Worm (Caenorhabditis elegans): ENCODE measurements around the gene sri-38.
"Not testable (repeated sequence)": the region's sequence is repeated elsewhere in the genome, so short reads cannot be mapped to it uniquely, and the experiment has no call there.

The sri-38 gene

ce11 chrII:2622936-2623452 is 12.3 kb downstream of the sri-38 start, which contains the start of gene D2062.4:
TSS of gene D2062.4 (plus strand) at chrII:2623402.
- TF ChIP-seq nfya-1 (tag; optimal IDR thresholded peaks at IDR 0.05); ceh-6 (GFP tag; optimal IDR thresholded peaks at IDR 0.05); unc-55 (GFP tag; optimal IDR thresholded peaks at IDR 0.05): not testable (repeated sequence)

ce11 chrII:2624792-2625191 is 14.1 kb downstream of the sri-38 start, which contains the start of gene lgc-28:
TSS of gene lgc-28 (plus strand) at chrII:2625092.
- TF ChIP-seq pha-4 (tag; optimal IDR thresholded peaks at IDR 0.05) (no peak), hlh-13 (GFP tag; optimal IDR thresholded peaks at IDR 0.05) (no peak), ceh-18 (tag; optimal IDR thresholded peaks at IDR 0.05) (no peak), syd-9 (tag; optimal IDR thresholded peaks at IDR 0.05) (no peak), K09A11.1 (tag; optimal IDR thresholded peaks at IDR 0.05; ENCODE audit: insufficient read depth) (no peak), hlh-8 (tag; optimal IDR thresholded peaks at IDR 0.05) (no peak), nfya-1 (tag; optimal IDR thresholded peaks at IDR 0.05) (no peak), che-1 (tag; optimal IDR thresholded peaks at IDR 0.05) (no peak), ama-1 (optimal IDR thresholded peaks at IDR 0.05) (no peak), ceh-30 (tag; optimal IDR thresholded peaks at IDR 0.05) (no peak), sox-4 (tag; optimal IDR thresholded peaks at IDR 0.05) (no peak), C08G9.2 (tag; optimal IDR thresholded peaks at IDR 0.05) (no peak), odd-2 (tag; optimal IDR thresholded peaks at IDR 0.05) (no peak), ceh-6 (GFP tag; optimal IDR thresholded peaks at IDR 0.05) (no peak), Y22D7AL.16 (tag; optimal IDR thresholded peaks at IDR 0.05) (no peak)

- TF ChIP-seq che-1 (tag; optimal IDR thresholded peaks at IDR 0.05) (no peak), unc-86 (tag; optimal IDR thresholded peaks at IDR 0.05) (no peak), pha-2 (tag; optimal IDR thresholded peaks at IDR 0.05) (no peak), unc-42 (tag; optimal IDR thresholded peaks at IDR 0.05) (no peak), fkh-6 (tag; optimal IDR thresholded peaks at IDR 0.05) (no peak), hlh-13 (GFP tag; optimal IDR thresholded peaks at IDR 0.05) (no peak), pros-1 (tag; optimal IDR thresholded peaks at IDR 0.05) (no peak), ref-2 (tag; optimal IDR thresholded peaks at IDR 0.05) (no peak)
Measured at ce11 chrII:2627154-2627799, 16.6 kb downstream of the sri-38 start, which contains the start of gene sri-71. TSS of gene sri-71 (plus strand) at chrII:2627749.

ce11 chrII:2628401-2628800 is 17.7 kb downstream of the sri-38 start:
- TF ChIP-seq dmd-4 (tag; optimal IDR thresholded peaks at IDR 0.05; ENCODE audit: borderline replicate concordance) (no peak), rnt-1 (tag; optimal IDR thresholded peaks at IDR 0.05) (no peak), pqm-1 (tag; optimal IDR thresholded peaks at IDR 0.05) (no peak), nfya-1 (tag; optimal IDR thresholded peaks at IDR 0.05) (no peak), ceh-19 (GFP tag; optimal IDR thresholded peaks at IDR 0.05) (no peak), ref-2 (tag; optimal IDR thresholded peaks at IDR 0.05) (no peak), fkh-10 (GFP tag; optimal IDR thresholded peaks at IDR 0.05) (no peak), ceh-24 (tag; optimal IDR thresholded peaks at IDR 0.05) (no peak), hlh-6 (tag; optimal IDR thresholded peaks at IDR 0.05) (no peak), elt-2 (tag; optimal IDR thresholded peaks at IDR 0.05) (no peak), Y22D7AL.16 (tag; optimal IDR thresholded peaks at IDR 0.05) (no peak), nhr-11 (tag; optimal IDR thresholded peaks at IDR 0.05) (no peak), F13H6.1 (tag; optimal IDR thresholded peaks at IDR 0.05) (no peak), lin-11 (tag; optimal IDR thresholded peaks at IDR 0.05) (no peak), fkh-6 (tag; optimal IDR thresholded peaks at IDR 0.05) (no peak), hlh-30 (tag; optimal IDR thresholded peaks at IDR 0.05; ENCODE audit: insufficient read depth) (no peak), unc-55 (GFP tag; optimal IDR thresholded peaks at IDR 0.05) (no peak), npax-4 (tag; optimal IDR thresholded peaks at IDR 0.05) (no peak), nhr-232 (tag; optimal IDR thresholded peaks at IDR 0.05) (no peak), pha-2 (tag; optimal IDR thresholded peaks at IDR 0.05) (no peak)
